Worm (Caenorhabditis elegans): ENCODE measurements around the gene usp-50.

usp-50 gene

ce11 chrV:17979789-17980188 is 55.1 kb downstream of the usp-50 start, which contains the start of gene snx-6:
Gene snx-6 (minus strand): TSS chrV:17980082.
- no peak for TF ChIP-seq nhr-129 (tag; optimal IDR thresholded peaks at IDR 0.05)
- no peak for TF ChIP-seq blmp-1 (tag; optimal IDR thresholded peaks at IDR 0.05; ENCODE audit: insufficient read depth)
- no peak for TF ChIP-seq ztf-1 (GFP tag; conservative IDR thresholded peaks at IDR 0.05)
- TF ChIP-seq sem-4 (tag; optimal IDR thresholded peaks at IDR 0.05) = no peak
- no peak for TF ChIP-seq R02D3.7 (tag; optimal IDR thresholded peaks at IDR 0.05)
- TF ChIP-seq mdl-1 (tag; optimal IDR thresholded peaks at IDR 0.05) = no peak
- TF ChIP-seq skn-1 (tag; optimal IDR thresholded peaks at IDR 0.05) = no peak
- TF ChIP-seq elt-3 (tag; optimal IDR thresholded peaks at IDR 0.05) = no peak
- no peak for TF ChIP-seq unc-55 (GFP tag; optimal IDR thresholded peaks at IDR 0.05)

ce11 chrV:17981732-17982131 is 57.0 kb downstream of the usp-50 start:
- TF ChIP-seq unc-55 (GFP tag; optimal IDR thresholded peaks at IDR 0.05) (peak; percentile 47), crh-2 (tag; optimal IDR thresholded peaks at IDR 0.05) (peak; percentile 8), nhr-21 (tag; optimal IDR thresholded peaks at IDR 0.05) (no peak), nhr-12 (tag; optimal IDR thresholded peaks at IDR 0.05) (no peak), lin-11 (tag; optimal IDR thresholded peaks at IDR 0.05) (peak; percentile 50), F13H6.1 (tag; optimal IDR thresholded peaks at IDR 0.05) (peak; percentile 1), gmeb-1 (tag; optimal IDR thresholded peaks at IDR 0.05) (peak; percentile 18), nhr-25 (tag; optimal IDR thresholded peaks at IDR 0.05) (peak; percentile 16), nhr-129 (tag; optimal IDR thresholded peaks at IDR 0.05) (peak; percentile 45), nhr-6 (tag; optimal IDR thresholded peaks at IDR 0.05) (no peak), lsy-2 (tag; optimal IDR thresholded peaks at IDR 0.05) (peak; percentile 95 to 98), lin-13 (GFP tag; optimal IDR thresholded peaks at IDR 0.05) (peak; percentile 4), C34F6.9 (tag; optimal IDR thresholded peaks at IDR 0.05) (peak; percentile 41)

- TF ChIP-seq lsy-2 (tag; optimal IDR thresholded peaks at IDR 0.05) = peak in 1 of 2 experiments; percentile 53
- TF ChIP-seq unc-39 (tag; optimal IDR thresholded peaks at IDR 0.05) = no peak
Measured at ce11 chrV:17982935-17983334, 58.2 kb downstream of the usp-50 start.

All from whole organism, L2 larva.